Fruit fly (Drosophila melanogaster): ENCODE results near the gene wupA.

Gene wupA

DNA sequence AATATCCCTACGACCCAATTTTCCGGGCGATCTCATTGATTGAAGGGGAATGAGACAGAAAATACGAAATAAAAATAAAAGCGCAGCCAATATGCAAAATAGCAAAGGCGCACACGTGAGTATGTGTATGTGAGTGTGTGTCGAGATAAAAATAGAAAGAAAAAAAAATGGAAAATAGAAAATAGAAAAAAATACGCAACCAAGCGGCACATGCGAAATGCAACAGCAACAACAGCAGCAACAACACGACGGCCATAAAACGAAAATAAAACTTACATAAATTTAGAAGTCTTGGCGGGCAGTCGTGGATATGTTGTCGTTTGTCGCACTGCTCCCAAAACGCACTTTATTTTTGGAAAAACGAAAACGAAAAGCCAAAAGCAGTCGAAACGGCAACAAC lies 59.5 kb downstream of the wupA start:
- no peak for TF ChIP-seq psq (optimal IDR thresholded peaks at IDR 0.05)
- TF ChIP-seq pan (optimal IDR thresholded peaks at IDR 0.05) = no peak
